Worm (Caenorhabditis elegans) whole organism, L1 larva: ENCODE measurements around the gene par-1.

Experiments used
- C04F5.9 ChIP-seq: sonication (generic microtip); optimal IDR thresholded peaks from 2 replicates; lab custom pipeline; 2016; ENCODE audit warnings: missing genetic modification characterization, missing compliant biosample characterization
- C16A3.4 ChIP-seq: fragments of 150-350 bp; optimal IDR thresholded peaks from 2 replicates; lab custom pipeline; 2014; ENCODE audit warnings: missing biosample characterization, missing genetic modification characterization
- aha-1 ChIP-seq: fragments of 150-350 bp; optimal IDR thresholded peaks from 2 replicates; lab custom pipeline; 2014; ENCODE audit warnings: missing biosample characterization, missing genetic modification characterization
- alr-1 ChIP-seq: fragments of 200-800 bp; sonication (Bioruptor generic); optimal IDR thresholded peaks from 2 replicates; lab custom pipeline; 2018; ENCODE audit warnings: borderline replicate concordance, mild to moderate bottlenecking, missing genetic modification characterization, missing compliant biosample characterization
- ama-1 ChIP-seq: fragments of 150-350 bp; optimal IDR thresholded peaks from 2 replicates; lab custom pipeline; 2014
- blmp-1 ChIP-seq: fragments of 150-350 bp; optimal IDR thresholded peaks from 2 replicates; lab custom pipeline; 2014; ENCODE audit warnings: missing biosample characterization, missing genetic modification characterization
- ceh-8 ChIP-seq: fragments of 200-800 bp; sonication (Bioruptor generic); optimal IDR thresholded peaks from 2 replicates; lab custom pipeline; 2018; ENCODE audit warnings: mild to moderate bottlenecking, missing genetic modification characterization, moderate library complexity, missing compliant biosample characterization
- ceh-82 ChIP-seq, 3 experiments: fragments of 150-350 bp in 1 of 3; sonication (generic microtip) in 2 of 3; optimal IDR thresholded peaks; 2 replicates each; lab custom pipeline; 2014 to 2017; ENCODE audit warnings: missing biosample characterization in 3 of 3, missing genetic modification characterization in 3 of 3
- dpl-1 ChIP-seq, 3 experiments: fragments of 150-350 bp in 2 of 3; sonication (generic microtip) in 1 of 3; optimal IDR thresholded peaks; 2 replicates each; lab custom pipeline; 2014 to 2017; ENCODE audit warnings: missing biosample characterization in 3 of 3, missing genetic modification characterization in 3 of 3, missing genetic modification reagents in 3 of 3
- efl-1 ChIP-seq, 4 experiments: fragments of 150-350 bp; optimal IDR thresholded peaks in 3 of 4; peaks in 1 of 4; 1 replicate in 1 of 4; 2 replicates in 3 of 4; lab custom pipeline; 2014; ENCODE audit warnings: missing biosample characterization in 2 of 4, missing genetic modification characterization in 2 of 4, missing genetic modification reagents in 2 of 4
- egl-27 ChIP-seq, 2 experiments: fragments of 150-350 bp in 1 of 2; sonication (generic microtip); optimal IDR thresholded peaks; 3 replicates each; lab custom pipeline; 2017 to 2018; ENCODE audit warnings: missing biosample characterization in 2 of 2, missing genetic modification characterization in 2 of 2, missing genetic modification reagents in 2 of 2
- ets-5 ChIP-seq: fragments of 200-800 bp; sonication (Bioruptor generic); IDR thresholded peaks from 2 replicates; pipeline ENCODE4 v1.3.6; 2022; ENCODE audit warnings: missing genetic modification characterization, missing compliant biosample characterization
- fkh-10 ChIP-seq: sonication (generic microtip); optimal IDR thresholded peaks from 2 replicates; lab custom pipeline; 2017; ENCODE audit warnings: missing biosample characterization, missing genetic modification reagents, missing genetic modification characterization
- fkh-4 ChIP-seq: sonication (generic microtip); optimal IDR thresholded peaks from 2 replicates; lab custom pipeline; 2016; ENCODE audit warnings: missing compliant biosample characterization, missing genetic modification characterization, borderline replicate concordance
- fkh-8 ChIP-seq: sonication (generic microtip); optimal IDR thresholded peaks from 2 replicates; lab custom pipeline; 2016; ENCODE audit warnings: mild to moderate bottlenecking, missing genetic modification characterization, missing compliant biosample characterization
- hlh-4 ChIP-seq: sonication (generic microtip); optimal IDR thresholded peaks from 2 replicates; lab custom pipeline; 2016; ENCODE audit warnings: mild to moderate bottlenecking, missing genetic modification characterization, missing compliant biosample characterization
- irx-1 ChIP-seq: sonication (generic microtip); optimal IDR thresholded peaks from 2 replicates; lab custom pipeline; 2016; ENCODE audit warnings: missing genetic modification characterization, missing compliant biosample characterization
- lin-14 ChIP-seq: fragments of 200-800 bp; sonication (Bioruptor generic); optimal IDR thresholded peaks from 2 replicates; lab custom pipeline; 2018; ENCODE audit warnings: mild to moderate bottlenecking, missing genetic modification characterization, moderate library complexity, missing compliant biosample characterization
- lin-35 ChIP-seq, 2 experiments: fragments of 150-350 bp; optimal IDR thresholded peaks; 2 replicates each; lab custom pipeline; 2014; ENCODE audit warnings: missing biosample characterization in 2 of 2, missing genetic modification characterization in 2 of 2, missing genetic modification reagents in 2 of 2
- lir-3 ChIP-seq: sonication (generic microtip); optimal IDR thresholded peaks from 2 replicates; lab custom pipeline; 2016; ENCODE audit warnings: mild to moderate bottlenecking, missing genetic modification characterization, moderate library complexity, missing compliant biosample characterization; ENCODE audit not compliant: poor library complexity
- lsy-2 ChIP-seq, 2 experiments: fragments of 150-350 bp; optimal IDR thresholded peaks; 2 replicates each; lab custom pipeline; 2014; ENCODE audit warnings: missing biosample characterization in 2 of 2, missing genetic modification characterization in 2 of 2
- mep-1 ChIP-seq: fragments of 150-350 bp; optimal IDR thresholded peaks from 2 replicates; lab custom pipeline; 2014; ENCODE audit warnings: missing biosample characterization, missing genetic modification characterization
- nhr-11 ChIP-seq: fragments of 150-350 bp; optimal IDR thresholded peaks from 2 replicates; lab custom pipeline; 2014; ENCODE audit warnings: missing biosample characterization, missing genetic modification characterization
- nhr-12 ChIP-seq: sonication (generic microtip); optimal IDR thresholded peaks from 2 replicates; lab custom pipeline; 2017; ENCODE audit warnings: missing biosample characterization, missing genetic modification characterization
- nhr-237 ChIP-seq: fragments of 150-350 bp; optimal IDR thresholded peaks from 2 replicates; lab custom pipeline; 2014; ENCODE audit warnings: missing biosample characterization, missing genetic modification characterization
- pag-3 ChIP-seq: sonication (generic microtip); optimal IDR thresholded peaks from 2 replicates; lab custom pipeline; 2017; ENCODE audit warnings: missing genetic modification characterization, mild to moderate bottlenecking, missing compliant biosample characterization, antibody characterized with exemption, borderline replicate concordance; ENCODE audit not compliant: insufficient read depth
- pqm-1 ChIP-seq: sonication (generic microtip); optimal IDR thresholded peaks from 3 replicates; lab custom pipeline; 2017; ENCODE audit warnings: missing biosample characterization, missing genetic modification characterization
- sptf-1 ChIP-seq: fragments of 150-350 bp; optimal IDR thresholded peaks from 2 replicates; lab custom pipeline; 2014; ENCODE audit warnings: missing biosample characterization, missing genetic modification characterization
- tbx-2 ChIP-seq: sonication (generic microtip); optimal IDR thresholded peaks from 2 replicates; lab custom pipeline; 2016; ENCODE audit warnings: missing genetic modification characterization, missing compliant biosample characterization
- tlp-1 ChIP-seq: fragments of 150-350 bp; optimal IDR thresholded peaks from 2 replicates; lab custom pipeline; 2014; ENCODE audit warnings: missing biosample characterization, missing genetic modification characterization
- unc-130 ChIP-seq: fragments of 150-350 bp; optimal IDR thresholded peaks from 2 replicates; lab custom pipeline; 2017; ENCODE audit warnings: missing biosample characterization, missing genetic modification characterization, inconsistent platforms
- unc-30 ChIP-seq: sonication (generic microtip); optimal IDR thresholded peaks from 2 replicates; lab custom pipeline; 2017; ENCODE audit warnings: missing biosample characterization, missing genetic modification characterization
- unc-86 ChIP-seq: sonication (generic microtip); optimal IDR thresholded peaks from 2 replicates; lab custom pipeline; 2016; ENCODE audit warnings: missing genetic modification characterization, missing compliant biosample characterization
- zag-1 ChIP-seq: fragments of 150-350 bp; optimal IDR thresholded peaks from 2 replicates; lab custom pipeline; 2014; ENCODE audit warnings: missing biosample characterization, missing genetic modification characterization
- zip-4 ChIP-seq: fragments of 200-800 bp; sonication (Bioruptor generic); optimal IDR thresholded peaks from 2 replicates; lab custom pipeline; 2018; ENCODE audit warnings: mild to moderate bottlenecking, missing genetic modification characterization, moderate library complexity, missing compliant biosample characterization

The par-1 gene

ce11 chrV:14127834-14128233, 17.3 kb downstream of the par-1 start:
- peak in 1 of 2 experiments; percentile 7 for TF ChIP-seq lin-35 (GFP tag; optimal IDR thresholded peaks at IDR 0.05; lab: Kevin White, UChicago)
- no peak for TF ChIP-seq ama-1 (lab: Kevin White, UChicago)
- no peak for TF ChIP-seq ceh-82 (tag; optimal IDR thresholded peaks at IDR 0.05; lab: Kevin White, UChicago)
- no peak for TF ChIP-seq efl-1 (optimal IDR thresholded peaks at IDR 0.05; lab: Kevin White, UChicago)
- TF ChIP-seq efl-1 (GFP tag; optimal IDR thresholded peaks at IDR 0.05 in 1 of 2; lab: Kevin White, UChicago) = peak in 1 of 2 experiments; percentile 83
- TF ChIP-seq tlp-1 = no peak
- TF ChIP-seq fkh-8 = no peak
- TF ChIP-seq fkh-4 (tag; lab: Kevin White, UChicago) = no peak
- TF ChIP-seq ets-5 (GFP tag; lab: Robert Waterston, UW) = no peak
- no peak for TF ChIP-seq egl-27 (tag; optimal IDR thresholded peaks at IDR 0.05; lab: Kevin White, UChicago)
- TF ChIP-seq lin-14 (GFP tag; lab: Kevin White, UChicago) = peak; percentile 37
- TF ChIP-seq C04F5.9 (tag; lab: Kevin White, UChicago) = no peak
- no peak for TF ChIP-seq irx-1
- TF ChIP-seq zip-4 (GFP tag; lab: Kevin White, UChicago) = no peak

ce11 chrV:14126341-14126924, 18.7 kb downstream of the par-1 start:
- TF ChIP-seq ceh-82 (tag; optimal IDR thresholded peaks at IDR 0.05; lab: Kevin White, UChicago) (peak in 1 of 3 experiments; percentile 27), alr-1 (no peak), lsy-2 (tag; optimal IDR thresholded peaks at IDR 0.05; lab: Kevin White, UChicago) (no peak), lin-14 (GFP tag; lab: Kevin White, UChicago) (peak; percentile 57), fkh-10 (GFP tag; lab: Kevin White, UChicago) (peak; percentile 3)

ce11 chrV:14123176-14123575, 22.0 kb downstream of the par-1 start:
- TF ChIP-seq fkh-10 (GFP tag; lab: Kevin White, UChicago) (no peak), lin-35 (GFP tag; optimal IDR thresholded peaks at IDR 0.05; lab: Kevin White, UChicago) (no peak), tbx-2 (tag; lab: Kevin White, UChicago) (no peak), dpl-1 (GFP tag; optimal IDR thresholded peaks at IDR 0.05; lab: Kevin White, UChicago) (no peak), lir-3 (tag; lab: Kevin White, UChicago) (no peak), blmp-1 (tag; lab: Kevin White, UChicago) (no peak), pag-3 (no peak), fkh-8 (no peak), pqm-1 (no peak), mep-1 (tag; lab: Kevin White, UChicago) (no peak), unc-30 (tag; lab: Kevin White, UChicago) (no peak)

DNA sequence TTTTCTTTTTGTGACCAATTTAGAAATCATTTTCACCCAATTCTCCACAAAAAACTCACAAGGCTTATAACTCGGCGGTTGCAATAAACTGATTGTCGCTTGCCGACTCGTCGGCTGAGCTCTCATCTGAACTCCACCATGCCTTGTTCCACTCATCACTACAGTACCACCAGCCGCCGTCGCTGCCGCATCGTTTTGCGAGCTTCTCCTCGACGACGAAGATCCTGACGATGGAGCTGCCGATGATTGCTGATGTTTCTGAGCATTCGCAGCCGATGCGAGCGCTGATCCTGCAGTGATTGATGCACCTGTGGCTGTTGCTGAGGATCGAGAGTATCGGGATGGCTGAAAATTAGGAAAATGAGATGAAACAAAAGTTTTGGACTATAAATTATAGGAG, 24.5 kb downstream of the par-1 start:
- no peak for TF ChIP-seq mep-1 (tag; lab: Kevin White, UChicago)
- no peak for TF ChIP-seq unc-86 (tag; lab: Kevin White, UChicago)
- TF ChIP-seq ceh-82 (tag; optimal IDR thresholded peaks at IDR 0.05; lab: Kevin White, UChicago) = no peak
- no peak for TF ChIP-seq zag-1 (tag; lab: Kevin White, UChicago)
- no peak for TF ChIP-seq unc-130 (tag; lab: Kevin White, UChicago)
- no peak for TF ChIP-seq ama-1 (lab: Kevin White, UChicago)
- no peak for TF ChIP-seq sptf-1 (tag; lab: Kevin White, UChicago)
- no peak for TF ChIP-seq nhr-237
- TF ChIP-seq C16A3.4 (tag; lab: Kevin White, UChicago) = no peak
- no peak for TF ChIP-seq aha-1 (tag; lab: Kevin White, UChicago)
- no peak for TF ChIP-seq nhr-11 (tag; lab: Kevin White, UChicago)
- no peak for TF ChIP-seq hlh-4 (tag; lab: Kevin White, UChicago)
- no peak for TF ChIP-seq nhr-12
- TF ChIP-seq ceh-8 (GFP tag; lab: Kevin White, UChicago) = no peak
- TF ChIP-seq efl-1 (optimal IDR thresholded peaks at IDR 0.05; lab: Kevin White, UChicago) = no peak
- TF ChIP-seq efl-1 (GFP tag; optimal IDR thresholded peaks at IDR 0.05 in 1 of 2; lab: Kevin White, UChicago) = no peak
